Fruit fly (Drosophila melanogaster) whole organism, embryonic: ENCODE data around the gene barr.

ENCODE experiments used
- Aef1 ChIP-seq: fragments of 200-800 bp; sonication (Bioruptor generic); IDR thresholded peaks from 3 replicates; pipeline ENCODE4 v1.3.6; 2022; ENCODE audit warnings: missing biosample characterization, missing genetic modification characterization
- Asciz ChIP-seq: fragments of 200-800 bp; sonication (Bioruptor generic); optimal IDR thresholded peaks from 2 replicates; lab custom pipeline; 2017; ENCODE audit warnings: missing biosample characterization, mild to moderate bottlenecking, missing genetic modification characterization, missing genetic modification reagents
- B-H2 ChIP-seq: fragments of 200-800 bp; sonication (Bioruptor generic); optimal IDR thresholded peaks from 2 replicates; lab custom pipeline; 2018; ENCODE audit warnings: missing biosample characterization, mild to moderate bottlenecking, missing genetic modification characterization
- C15 ChIP-seq: fragments of 200-800 bp; sonication (Bioruptor generic); IDR thresholded peaks from 3 replicates; pipeline ENCODE4 v1.3.6; 2022; ENCODE audit warnings: missing biosample characterization, missing genetic modification characterization
- CG10321 ChIP-seq: fragments of 200-800 bp; sonication (Bioruptor generic); IDR thresholded peaks from 2 replicates; pipeline ENCODE4 v1.3.6; 2022; ENCODE audit warnings: missing biosample characterization, missing genetic modification characterization
- CG10654 ChIP-seq: fragments of 200-800 bp; sonication (Bioruptor generic); optimal IDR thresholded peaks from 2 replicates; lab custom pipeline; 2016; ENCODE audit warnings: missing biosample characterization, missing genetic modification characterization
- CG12104 ChIP-seq: fragments of 200-800 bp; sonication (Bioruptor generic); optimal IDR thresholded peaks from 3 replicates; lab custom pipeline; 2016; ENCODE audit warnings: missing biosample characterization, missing genetic modification characterization
- CG12219 ChIP-seq: fragments of 200-800 bp; sonication (Bioruptor generic); optimal IDR thresholded peaks from 3 replicates; lab custom pipeline; 2018; ENCODE audit warnings: missing biosample characterization, mild to moderate bottlenecking, missing genetic modification characterization
- CG14667 ChIP-seq: fragments of 200-800 bp; sonication (Bioruptor generic); IDR thresholded peaks from 2 replicates; pipeline ENCODE4 v1.3.6; 2022; ENCODE audit warnings: missing biosample characterization, missing genetic modification characterization
- CG14860 ChIP-seq: fragments of 200-800 bp; sonication (Bioruptor generic); IDR thresholded peaks from 3 replicates; pipeline ENCODE4 v1.3.6; 2022; ENCODE audit warnings: missing biosample characterization, missing genetic modification characterization; ENCODE audit not compliant: partially characterized antibody
- CG17912 ChIP-seq: fragments of 200-800 bp; sonication (Bioruptor generic); optimal IDR thresholded peaks from 2 replicates; lab custom pipeline; 2018; ENCODE audit warnings: missing biosample characterization, mild to moderate bottlenecking, missing genetic modification characterization
- CG2678 ChIP-seq: fragments of 200-800 bp; sonication (Bioruptor generic); optimal IDR thresholded peaks from 3 replicates; lab custom pipeline; 2019; ENCODE audit warnings: missing biosample characterization, mild to moderate bottlenecking, missing genetic modification characterization, moderate library complexity
- CG30431 ChIP-seq: fragments of 200-800 bp; sonication (Bioruptor generic); optimal IDR thresholded peaks from 2 replicates; lab custom pipeline; 2017; ENCODE audit warnings: missing biosample characterization, missing genetic modification characterization
- CG33557 ChIP-seq: fragments of 200-800 bp; sonication (Bioruptor generic); optimal IDR thresholded peaks from 2 replicates; lab custom pipeline; 2019; ENCODE audit warnings: missing biosample characterization, mild to moderate bottlenecking, missing genetic modification characterization, moderate library complexity
- CG4424 ChIP-seq: fragments of 200-800 bp; sonication (Bioruptor generic); optimal IDR thresholded peaks from 3 replicates; lab custom pipeline; 2016; ENCODE audit warnings: missing biosample characterization, missing genetic modification characterization
- CG8359 ChIP-seq: fragments of 200-800 bp; sonication (Bioruptor generic); optimal IDR thresholded peaks from 2 replicates; lab custom pipeline; 2017; ENCODE audit warnings: missing biosample characterization, mild to moderate bottlenecking, missing genetic modification characterization, borderline replicate concordance
- Chrac-16 ChIP-seq: fragments of 200-800 bp; sonication (Bioruptor generic); optimal IDR thresholded peaks from 3 replicates; lab custom pipeline; 2016; ENCODE audit warnings: missing biosample characterization, missing genetic modification characterization
- CkIIα-i1 ChIP-seq: fragments of 200-800 bp; sonication (Bioruptor generic); IDR thresholded peaks from 2 replicates; pipeline ENCODE4 v1.3.6; 2022; ENCODE audit warnings: missing biosample characterization, missing genetic modification characterization
- Dref ChIP-seq: fragments of 200-800 bp; sonication (Bioruptor generic); IDR thresholded peaks from 2 replicates; pipeline ENCODE4 v1.3.6; 2022; ENCODE audit warnings: missing biosample characterization, missing genetic modification characterization
- Drgx ChIP-seq: fragments of 200-800 bp; sonication (Bioruptor generic); IDR thresholded peaks from 2 replicates; pipeline ENCODE4 v1.3.6; 2022; ENCODE audit warnings: missing biosample characterization, missing genetic modification characterization
- Hey ChIP-seq: fragments of 200-800 bp; sonication (Bioruptor generic); optimal IDR thresholded peaks from 3 replicates; lab custom pipeline; 2018; ENCODE audit warnings: missing biosample characterization, mild to moderate bottlenecking, missing genetic modification characterization
- HmgZ ChIP-seq: fragments of 200-800 bp; sonication (Bioruptor generic); optimal IDR thresholded peaks from 2 replicates; lab custom pipeline; 2018; ENCODE audit warnings: missing biosample characterization, mild to moderate bottlenecking, missing genetic modification characterization
- Hmr ChIP-seq: fragments of 200-800 bp; sonication (Bioruptor generic); optimal IDR thresholded peaks from 3 replicates; lab custom pipeline; 2017; ENCODE audit warnings: mild to moderate bottlenecking, missing biosample characterization, missing genetic modification reagents, missing genetic modification characterization
- Max ChIP-seq: fragments of 200-800 bp; sonication (Bioruptor generic); optimal IDR thresholded peaks from 2 replicates; lab custom pipeline; 2016; ENCODE audit warnings: missing biosample characterization, mild to moderate bottlenecking, missing genetic modification characterization
- NC2α ChIP-seq: fragments of 200-800 bp; sonication (Bioruptor generic); optimal IDR thresholded peaks from 2 replicates; lab custom pipeline; 2016; ENCODE audit warnings: missing biosample characterization, missing genetic modification characterization
- NC2β ChIP-seq: fragments of 200-800 bp; sonication (Bioruptor generic); optimal IDR thresholded peaks from 2 replicates; lab custom pipeline; 2016; ENCODE audit warnings: missing biosample characterization, missing genetic modification characterization
- Trl ChIP-seq, 3 experiments: fragments of >200 bp in 2 of 3; fragments of 200-800 bp in 1 of 3; sonication (Bioruptor generic) in 1 of 3; optimal IDR thresholded peaks; 2 replicates in 1 of 3; 3 replicates in 2 of 3; lab custom pipeline; 2016 to 2017; ENCODE audit warnings: missing biosample characterization in 1 of 3, missing genetic modification characterization in 1 of 3
- Xbp1 ChIP-seq: fragments of 200-800 bp; sonication (Bioruptor generic); optimal IDR thresholded peaks from 3 replicates; lab custom pipeline; 2016; ENCODE audit warnings: missing biosample characterization, mild to moderate bottlenecking, missing genetic modification characterization
- YL-1 ChIP-seq: fragments of 200-800 bp; sonication (Bioruptor generic); optimal IDR thresholded peaks from 3 replicates; lab custom pipeline; 2017; ENCODE audit warnings: missing biosample characterization, mild to moderate bottlenecking, missing genetic modification characterization
- ara ChIP-seq: fragments of 200-800 bp; sonication (Bioruptor generic); IDR thresholded peaks from 2 replicates; pipeline ENCODE4 v1.3.6; 2022; ENCODE audit warnings: missing biosample characterization, missing genetic modification characterization
- chn ChIP-seq: fragments of 200-800 bp; sonication (Bioruptor generic); optimal IDR thresholded peaks from 2 replicates; lab custom pipeline; 2016; ENCODE audit warnings: missing biosample characterization, missing genetic modification characterization
- ci ChIP-seq: fragments of 200-800 bp; sonication (Bioruptor generic); IDR thresholded peaks from 3 replicates; pipeline ENCODE4 v1.3.6; 2022; ENCODE audit warnings: missing biosample characterization, missing genetic modification characterization
- eyg ChIP-seq: fragments of 200-800 bp; sonication (Bioruptor generic); optimal IDR thresholded peaks from 3 replicates; lab custom pipeline; 2016; ENCODE audit warnings: missing biosample characterization, missing genetic modification characterization
- fd102C ChIP-seq: fragments of 200-800 bp; sonication (Bioruptor generic); optimal IDR thresholded peaks from 2 replicates; lab custom pipeline; 2018; ENCODE audit warnings: missing biosample characterization, mild to moderate bottlenecking, missing genetic modification characterization, moderate library complexity
- kni ChIP-seq: fragments of 200-800 bp; sonication (Bioruptor generic); optimal IDR thresholded peaks from 3 replicates; lab custom pipeline; 2017; ENCODE audit warnings: mild to moderate bottlenecking, missing biosample characterization, missing genetic modification reagents, missing genetic modification characterization
- peb ChIP-seq: fragments of 200-800 bp; sonication (Bioruptor generic); IDR thresholded peaks from 2 replicates; pipeline ENCODE4 v1.3.6; 2022; ENCODE audit warnings: missing biosample characterization, missing genetic modification characterization
- pita ChIP-seq: fragments of 200-800 bp; sonication (Bioruptor generic); optimal IDR thresholded peaks from 2 replicates; lab custom pipeline; 2017; ENCODE audit warnings: missing biosample characterization, mild to moderate bottlenecking, missing genetic modification characterization
- psq ChIP-seq: fragments of 200-800 bp; sonication (Bioruptor generic); optimal IDR thresholded peaks from 2 replicates; lab custom pipeline; 2017; ENCODE audit warnings: missing biosample characterization, missing genetic modification characterization
- pum ChIP-seq: fragments of 200-800 bp; sonication (Bioruptor generic); optimal IDR thresholded peaks from 2 replicates; lab custom pipeline; 2016; ENCODE audit warnings: missing biosample characterization, missing genetic modification characterization
- repo ChIP-seq: fragments of 200-800 bp; sonication (Bioruptor generic); optimal IDR thresholded peaks from 2 replicates; lab custom pipeline; 2016; ENCODE audit warnings: missing biosample characterization, missing genetic modification characterization
- ro ChIP-seq: fragments of 200-800 bp; sonication (Bioruptor generic); IDR thresholded peaks from 2 replicates; pipeline ENCODE4 v1.3.6; 2022; ENCODE audit warnings: missing biosample characterization, missing genetic modification characterization
- sc ChIP-seq, 3 experiments: fragments of >200 bp in 2 of 3; fragments of 200-800 bp in 1 of 3; sonication (Bioruptor generic) in 1 of 3; optimal IDR thresholded peaks; 2 replicates in 2 of 3; 3 replicates in 1 of 3; lab custom pipeline; 2017; ENCODE audit warnings: mild to moderate bottlenecking in 1 of 3, missing biosample characterization in 1 of 3, missing genetic modification characterization in 1 of 3, missing genetic modification reagents in 1 of 3
- seq ChIP-seq: fragments of 200-800 bp; sonication (Bioruptor generic); IDR thresholded peaks from 2 replicates; pipeline ENCODE4 v1.3.6; 2022; ENCODE audit warnings: missing biosample characterization, missing genetic modification characterization
- sna ChIP-seq: fragments of 200-800 bp; sonication (Bioruptor generic); IDR thresholded peaks from 2 replicates; pipeline ENCODE4 v1.3.6; 2022; ENCODE audit warnings: missing biosample characterization, missing genetic modification characterization; ENCODE audit not compliant: partially characterized antibody
- tna ChIP-seq: fragments of 200-800 bp; sonication (Bioruptor generic); IDR thresholded peaks from 2 replicates; pipeline ENCODE4 v1.3.6; 2022; ENCODE audit warnings: missing biosample characterization, missing genetic modification characterization; ENCODE audit not compliant: partially characterized antibody
- toy ChIP-seq: fragments of 200-800 bp; sonication (Bioruptor generic); IDR thresholded peaks from 2 replicates; pipeline ENCODE4 v1.3.6; 2022; ENCODE audit warnings: missing biosample characterization, missing genetic modification characterization
- tup ChIP-seq: fragments of 200-800 bp; sonication (Bioruptor generic); optimal IDR thresholded peaks from 2 replicates; lab custom pipeline; 2016; ENCODE audit warnings: missing biosample characterization, mild to moderate bottlenecking, missing genetic modification characterization, moderate library complexity
- tx ChIP-seq: fragments of 200-800 bp; sonication (Bioruptor generic); optimal IDR thresholded peaks from 2 replicates; lab custom pipeline; 2016; ENCODE audit warnings: missing biosample characterization, missing genetic modification characterization
- yki ChIP-seq: fragments of >200 bp; optimal IDR thresholded peaks from 3 replicates; lab custom pipeline; 2018

barr gene

DNA sequence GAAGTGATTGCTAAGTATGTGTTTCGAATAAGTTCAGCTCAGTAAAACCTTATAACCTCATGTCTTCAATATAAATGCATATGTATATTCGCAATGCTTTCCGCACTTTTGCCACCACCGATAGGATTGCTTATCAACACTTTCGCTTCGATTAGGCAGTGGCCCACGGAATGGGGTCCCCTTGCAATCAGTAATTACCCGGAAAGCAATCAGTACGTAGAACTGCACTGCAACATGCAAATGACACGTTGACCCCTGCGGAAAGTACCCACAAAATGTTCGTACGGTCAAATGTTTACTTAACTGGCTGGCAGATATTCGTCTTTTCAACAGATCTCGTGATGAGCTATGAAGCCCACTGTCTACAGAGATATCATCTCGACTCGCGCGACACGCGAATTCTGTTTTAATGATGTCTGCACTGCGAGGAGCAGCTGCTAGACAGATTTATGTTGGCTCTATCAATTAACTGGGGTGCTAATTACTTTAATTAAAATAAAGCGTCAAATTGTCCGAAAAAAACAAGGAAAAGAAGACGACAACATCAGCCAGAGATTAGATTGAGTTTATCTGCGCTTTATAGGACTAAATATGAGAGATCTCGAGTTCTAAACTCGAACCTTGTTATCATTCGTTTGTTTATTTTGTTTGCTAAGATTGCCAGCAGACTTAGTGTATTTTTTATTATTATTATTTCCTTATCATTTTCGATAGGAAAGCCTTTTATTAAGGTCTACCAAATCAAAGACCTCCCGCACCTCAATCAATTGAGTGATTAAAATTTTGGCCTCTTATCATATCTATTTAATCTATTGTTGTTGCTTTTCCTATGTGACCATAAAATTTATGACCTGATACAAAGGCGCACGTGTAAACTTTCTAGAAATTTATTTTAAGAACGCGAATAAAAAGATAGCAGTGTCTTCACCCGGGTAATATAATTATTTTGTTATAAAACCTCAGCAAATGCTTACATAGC lies 16.5 kb upstream of the barr start (continued):
- peak; percentile 30 for TF ChIP-seq CG2678 (tag; lab: Kevin White, UChicago)
- TF ChIP-seq CG12104 (GFP tag; lab: Kevin White, UChicago) = no peak
- TF ChIP-seq sna (GFP tag; lab: Robert Waterston, UW) = no peak
- no peak for TF ChIP-seq peb (GFP tag; lab: Robert Waterston, UW)
- no peak for TF ChIP-seq CG14860 (GFP tag; lab: Robert Waterston, UW)
- no peak for TF ChIP-seq sc (optimal IDR thresholded peaks at IDR 0.05; lab: Kevin White, UChicago)
- no peak for TF ChIP-seq sc (GFP tag; optimal IDR thresholded peaks at IDR 0.05; lab: Kevin White, UChicago)
- no peak for TF ChIP-seq repo (GFP tag; lab: Kevin White, UChicago)
- TF ChIP-seq CG30431 (GFP tag; lab: Kevin White, UChicago) = no peak
- TF ChIP-seq CG8359 (GFP tag; lab: Kevin White, UChicago) = no peak
- TF ChIP-seq eyg (GFP tag; lab: Kevin White, UChicago) = no peak
- TF ChIP-seq seq = no peak
- peak; percentile 16 for TF ChIP-seq Asciz
- TF ChIP-seq NC2β (GFP tag; lab: Kevin White, UChicago) = no peak
- TF ChIP-seq Chrac-16 (GFP tag; lab: Kevin White, UChicago) = no peak
- TF ChIP-seq HmgZ (tag; lab: Kevin White, UChicago) = no peak
- TF ChIP-seq chn (GFP tag; lab: Kevin White, UChicago) = no peak
- no peak for TF ChIP-seq yki (lab: Kevin White, UChicago)
- TF ChIP-seq CG12219 (GFP tag; lab: Kevin White, UChicago) = no peak
- TF ChIP-seq tup (GFP tag; lab: Kevin White, UChicago) = no peak
- no peak for TF ChIP-seq NC2α (GFP tag; lab: Kevin White, UChicago)
- no peak for TF ChIP-seq Dref (GFP tag; lab: Robert Waterston, UW)
- no peak for TF ChIP-seq Drgx (GFP tag; lab: Robert Waterston, UW)
- TF ChIP-seq Max (GFP tag; lab: Kevin White, UChicago) = no peak
- TF ChIP-seq Trl (optimal IDR thresholded peaks at IDR 0.05; lab: Kevin White, UChicago) = no peak
- no peak for TF ChIP-seq Trl (GFP tag; optimal IDR thresholded peaks at IDR 0.05; lab: Kevin White, UChicago)
- TF ChIP-seq Aef1 (GFP tag; lab: Robert Waterston, UW) = no peak
- no peak for TF ChIP-seq psq (GFP tag; lab: Kevin White, UChicago)
- no peak for TF ChIP-seq CG17912
- no peak for TF ChIP-seq CG10321 (GFP tag; lab: Robert Waterston, UW)
- no peak for TF ChIP-seq CG10654 (GFP tag; lab: Kevin White, UChicago)
- no peak for TF ChIP-seq ara (GFP tag; lab: Robert Waterston, UW)
- TF ChIP-seq pum = no peak
- no peak for TF ChIP-seq CkIIα-i1 (GFP tag; lab: Robert Waterston, UW)
- TF ChIP-seq kni (GFP tag; lab: Kevin White, UChicago) = no peak
- TF ChIP-seq CG4424 = no peak
- TF ChIP-seq ci (GFP tag; lab: Robert Waterston, UW) = no peak
- TF ChIP-seq tna (GFP tag; lab: Robert Waterston, UW) = no peak
- TF ChIP-seq Hey (tag; lab: Kevin White, UChicago) = no peak
- no peak for TF ChIP-seq YL-1 (GFP tag; lab: Kevin White, UChicago)
- no peak for TF ChIP-seq pita
- TF ChIP-seq CG33557 = no peak
- TF ChIP-seq Hmr = peak; percentile 16
- TF ChIP-seq CG14667 (GFP tag; lab: Robert Waterston, UW) = no peak
- no peak for TF ChIP-seq tx (GFP tag; lab: Kevin White, UChicago)
- no peak for TF ChIP-seq C15 (GFP tag; lab: Robert Waterston, UW)
- TF ChIP-seq toy = no peak
- no peak for TF ChIP-seq ro
- peak; percentile 23 for TF ChIP-seq B-H2 (GFP tag; lab: Kevin White, UChicago)
- no peak for TF ChIP-seq Xbp1 (GFP tag; lab: Kevin White, UChicago)
- TF ChIP-seq fd102C (GFP tag; lab: Kevin White, UChicago) = no peak
